Fruit fly (Drosophila melanogaster) whole organism, embryonic: ENCODE data around the gene CG13056.

ENCODE experiments used
- ATbp ChIP-seq: fragments of 200-800 bp; sonication (Bioruptor generic); optimal IDR thresholded peaks from 2 replicates; lab custom pipeline; 2017; ENCODE audit warnings: missing biosample characterization, mild to moderate bottlenecking, missing genetic modification characterization, missing genetic modification reagents
- Awh ChIP-seq: fragments of 200-800 bp; sonication (Bioruptor generic); IDR thresholded peaks from 2 replicates; pipeline ENCODE4, ENCODE4 v1.3.6; 2022; ENCODE audit warnings: missing biosample characterization, missing genetic modification characterization
- BtbVII ChIP-seq: fragments of 200-800 bp; sonication (Bioruptor generic); optimal IDR thresholded peaks from 3 replicates; lab custom pipeline; 2017; ENCODE audit warnings: missing biosample characterization, mild to moderate bottlenecking, missing genetic modification characterization
- CG10147 ChIP-seq: fragments of 200-800 bp; sonication (Bioruptor generic); optimal IDR thresholded peaks from 2 replicates; lab custom pipeline; 2019; ENCODE audit warnings: missing biosample characterization, mild to moderate bottlenecking, missing genetic modification characterization, moderate library complexity
- CG10274 ChIP-seq: fragments of 200-800 bp; sonication (Bioruptor generic); optimal IDR thresholded peaks from 3 replicates; lab custom pipeline; 2017; ENCODE audit warnings: missing biosample characterization, mild to moderate bottlenecking, missing genetic modification characterization
- CG10366 ChIP-seq: fragments of 200-800 bp; sonication (Bioruptor generic); IDR thresholded peaks from 2 replicates; pipeline ENCODE4 v1.3.6; 2022; ENCODE audit warnings: missing biosample characterization, missing genetic modification characterization
- CG12942 ChIP-seq: fragments of 200-800 bp; sonication (Bioruptor generic); optimal IDR thresholded peaks from 3 replicates; lab custom pipeline; 2016; ENCODE audit warnings: missing biosample characterization, missing genetic modification characterization
- CG13296 ChIP-seq: fragments of 200-800 bp; sonication (Bioruptor generic); optimal IDR thresholded peaks from 3 replicates; lab custom pipeline; 2018; ENCODE audit warnings: missing biosample characterization, mild to moderate bottlenecking, missing genetic modification characterization
- CG14667 ChIP-seq: fragments of 200-800 bp; sonication (Bioruptor generic); IDR thresholded peaks from 2 replicates; pipeline ENCODE4 v1.3.6; 2022; ENCODE audit warnings: missing biosample characterization, missing genetic modification characterization
- CG16813 ChIP-seq: fragments of 200-800 bp; sonication (Bioruptor generic); IDR thresholded peaks from 3 replicates; pipeline ENCODE4 v1.3.6; 2022; ENCODE audit warnings: missing biosample characterization, missing genetic modification characterization; ENCODE audit not compliant: partially characterized antibody
- CG17361 ChIP-seq: fragments of 200-800 bp; sonication (Bioruptor generic); IDR thresholded peaks from 3 replicates; pipeline ENCODE4 v1.3.6; 2022; ENCODE audit warnings: missing biosample characterization, missing genetic modification characterization
- CG17802 ChIP-seq: fragments of 200-800 bp; sonication (Bioruptor generic); optimal IDR thresholded peaks from 2 replicates; lab custom pipeline; 2018; ENCODE audit warnings: missing biosample characterization, mild to moderate bottlenecking, missing genetic modification characterization, moderate library complexity
- CG2120 ChIP-seq: fragments of 200-800 bp; sonication (Bioruptor generic); optimal IDR thresholded peaks from 3 replicates; lab custom pipeline; 2016; ENCODE audit warnings: missing biosample characterization, missing genetic modification characterization
- CG34224 ChIP-seq: fragments of 200-800 bp; sonication (Bioruptor generic); IDR thresholded peaks from 3 replicates; pipeline ENCODE4 v1.3.6; 2022; ENCODE audit warnings: missing biosample characterization, missing genetic modification characterization; ENCODE audit not compliant: partially characterized antibody
- CG34376 ChIP-seq: fragments of 200-800 bp; sonication (Bioruptor generic); optimal IDR thresholded peaks from 2 replicates; lab custom pipeline; 2018; ENCODE audit warnings: missing biosample characterization, mild to moderate bottlenecking, missing genetic modification characterization
- CG3726 ChIP-seq: fragments of 200-800 bp; sonication (Bioruptor generic); IDR thresholded peaks from 3 replicates; pipeline ENCODE4, ENCODE4 v1.3.6; 2022; ENCODE audit warnings: missing biosample characterization, missing genetic modification characterization
- CG5245 ChIP-seq: fragments of 200-800 bp; sonication (Bioruptor generic); optimal IDR thresholded peaks from 3 replicates; lab custom pipeline; 2016; ENCODE audit warnings: missing biosample characterization, missing genetic modification characterization
- CG6272 ChIP-seq: fragments of 200-800 bp; sonication (Bioruptor generic); IDR thresholded peaks from 2 replicates; pipeline ENCODE4 v1.3.6; 2022; ENCODE audit warnings: missing biosample characterization, missing genetic modification characterization
- CG6654 ChIP-seq: fragments of 200-800 bp; sonication (Bioruptor generic); optimal IDR thresholded peaks from 2 replicates; lab custom pipeline; 2017; ENCODE audit warnings: missing biosample characterization, mild to moderate bottlenecking, missing genetic modification characterization
- CG7556 ChIP-seq: fragments of 200-800 bp; sonication (Bioruptor generic); optimal IDR thresholded peaks from 2 replicates; lab custom pipeline; 2017; ENCODE audit warnings: missing biosample characterization, mild to moderate bottlenecking, missing genetic modification characterization
- CG8359 ChIP-seq: fragments of 200-800 bp; sonication (Bioruptor generic); optimal IDR thresholded peaks from 2 replicates; lab custom pipeline; 2017; ENCODE audit warnings: missing biosample characterization, mild to moderate bottlenecking, missing genetic modification characterization, borderline replicate concordance
- CG9437 ChIP-seq: fragments of 200-800 bp; sonication (Bioruptor generic); optimal IDR thresholded peaks from 2 replicates; lab custom pipeline; 2018; ENCODE audit warnings: missing biosample characterization, mild to moderate bottlenecking, missing genetic modification characterization
- CG9609 ChIP-seq: fragments of 200-800 bp; sonication (Bioruptor generic); optimal IDR thresholded peaks from 3 replicates; lab custom pipeline; 2016; ENCODE audit warnings: missing biosample characterization, missing genetic modification characterization
- CG9817 ChIP-seq: fragments of 200-800 bp; sonication (Bioruptor generic); optimal IDR thresholded peaks from 2 replicates; lab custom pipeline; 2018; ENCODE audit warnings: missing biosample characterization, mild to moderate bottlenecking, missing genetic modification characterization, moderate library complexity
- CHES-1-like ChIP-seq: fragments of 200-800 bp; sonication (Bioruptor generic); optimal IDR thresholded peaks from 2 replicates; lab custom pipeline; 2016; ENCODE audit warnings: missing biosample characterization, missing genetic modification characterization
- Camta ChIP-seq: fragments of 200-800 bp; sonication (Bioruptor generic); optimal IDR thresholded peaks from 2 replicates; lab custom pipeline; 2016; ENCODE audit warnings: missing biosample characterization, missing genetic modification characterization
- H2.0 ChIP-seq: fragments of 200-800 bp; sonication (Bioruptor generic); IDR thresholded peaks from 2 replicates; pipeline ENCODE4 v1.3.6; 2022; ENCODE audit warnings: missing biosample characterization, missing genetic modification characterization
- HLH54F ChIP-seq: fragments of 200-800 bp; sonication (Bioruptor generic); optimal IDR thresholded peaks from 3 replicates; lab custom pipeline; 2016; ENCODE audit warnings: missing biosample characterization, missing genetic modification characterization
- Lhr ChIP-seq: fragments of 200-800 bp; sonication (Bioruptor generic); optimal IDR thresholded peaks from 3 replicates; lab custom pipeline; 2017; ENCODE audit warnings: mild to moderate bottlenecking, missing biosample characterization, missing genetic modification reagents, missing genetic modification characterization
- MESR4 ChIP-seq: fragments of 200-800 bp; sonication (Bioruptor generic); optimal IDR thresholded peaks from 2 replicates; lab custom pipeline; 2018; ENCODE audit warnings: missing biosample characterization, mild to moderate bottlenecking, missing genetic modification characterization, moderate library complexity
- MTF-1 ChIP-seq: fragments of 200-800 bp; sonication (Bioruptor generic); optimal IDR thresholded peaks from 2 replicates; lab custom pipeline; 2018; ENCODE audit warnings: missing biosample characterization, mild to moderate bottlenecking, missing genetic modification characterization, borderline replicate concordance
- NFAT ChIP-seq: fragments of 200-800 bp; sonication (Bioruptor generic); IDR thresholded peaks from 2 replicates; pipeline ENCODE4 v1.3.6; 2022; ENCODE audit warnings: missing biosample characterization, missing genetic modification characterization
- NfI ChIP-seq: fragments of 200-800 bp; sonication (Bioruptor generic); optimal IDR thresholded peaks from 3 replicates; lab custom pipeline; 2018; ENCODE audit warnings: missing biosample characterization, mild to moderate bottlenecking, missing genetic modification characterization, moderate library complexity
- Oaz ChIP-seq: fragments of 200-800 bp; sonication (Bioruptor generic); IDR thresholded peaks from 2 replicates; pipeline ENCODE4 v1.3.6; 2022; ENCODE audit warnings: missing biosample characterization, missing genetic modification characterization
- Oli ChIP-seq: fragments of 200-800 bp; sonication (Bioruptor generic); optimal IDR thresholded peaks from 2 replicates; lab custom pipeline; 2018; ENCODE audit warnings: missing biosample characterization, mild to moderate bottlenecking, missing genetic modification characterization, moderate library complexity
- ase ChIP-seq: fragments of 200-800 bp; sonication (Bioruptor generic); IDR thresholded peaks from 3 replicates; pipeline ENCODE4 v1.3.6; 2022; ENCODE audit warnings: missing biosample characterization, missing genetic modification characterization
- bab2 ChIP-seq: fragments of 200-800 bp; sonication (Bioruptor generic); optimal IDR thresholded peaks from 2 replicates; lab custom pipeline; 2016; ENCODE audit warnings: missing biosample characterization, missing genetic modification characterization
- cas ChIP-seq: fragments of 200-800 bp; sonication (Bioruptor generic); IDR thresholded peaks from 2 replicates; pipeline ENCODE4 v1.3.6; 2022; ENCODE audit warnings: missing biosample characterization, missing genetic modification characterization
- da ChIP-seq: fragments of 200-800 bp; sonication (Bioruptor generic); optimal IDR thresholded peaks from 2 replicates; lab custom pipeline; 2016; ENCODE audit warnings: missing biosample characterization, missing genetic modification characterization
- dati ChIP-seq: fragments of 200-800 bp; sonication (Bioruptor generic); IDR thresholded peaks from 2 replicates; pipeline ENCODE4 v1.3.6; 2022; ENCODE audit warnings: missing biosample characterization, missing genetic modification characterization
- dimm ChIP-seq: fragments of 200-800 bp; sonication (Bioruptor generic); IDR thresholded peaks from 2 replicates; pipeline ENCODE4 v1.3.6; 2022; ENCODE audit warnings: missing biosample characterization, missing genetic modification characterization
- gcm ChIP-seq: fragments of 200-800 bp; sonication (Bioruptor generic); optimal IDR thresholded peaks from 2 replicates; lab custom pipeline; 2019; ENCODE audit warnings: missing biosample characterization, mild to moderate bottlenecking, missing genetic modification characterization, moderate library complexity
- gsb ChIP-seq: fragments of 200-800 bp; sonication (Bioruptor generic); IDR thresholded peaks from 2 replicates; pipeline ENCODE4 v1.3.6; 2022; ENCODE audit warnings: missing biosample characterization, missing genetic modification characterization
- hb ChIP-seq: fragments of 200-800 bp; sonication (Bioruptor generic); IDR thresholded peaks from 3 replicates; pipeline ENCODE4 v1.3.6; 2022; ENCODE audit warnings: missing biosample characterization, missing genetic modification characterization; ENCODE audit not compliant: partially characterized antibody
- otp ChIP-seq: fragments of 200-800 bp; sonication (Bioruptor generic); IDR thresholded peaks from 3 replicates; pipeline ENCODE4, ENCODE4 v1.3.6; 2022; ENCODE audit warnings: missing biosample characterization, missing genetic modification characterization
- sim ChIP-seq: fragments of 200-800 bp; sonication (Bioruptor generic); IDR thresholded peaks from 2 replicates; pipeline ENCODE4 v1.3.6; 2022; ENCODE audit warnings: missing biosample characterization, missing genetic modification characterization
- tgo ChIP-seq: fragments of 200-800 bp; sonication (Bioruptor generic); IDR thresholded peaks from 3 replicates; pipeline ENCODE4 v1.3.6; 2022; ENCODE audit warnings: missing biosample characterization, missing genetic modification characterization
- toy ChIP-seq: fragments of 200-800 bp; sonication (Bioruptor generic); IDR thresholded peaks from 2 replicates; pipeline ENCODE4 v1.3.6; 2022; ENCODE audit warnings: missing biosample characterization, missing genetic modification characterization
- unc-4 ChIP-seq: fragments of 200-800 bp; sonication (Bioruptor generic); IDR thresholded peaks from 2 replicates; pipeline ENCODE4 v1.3.6; 2022; ENCODE audit warnings: missing biosample characterization, missing genetic modification characterization; ENCODE audit not compliant: partially characterized antibody
- wor ChIP-seq: fragments of 200-800 bp; sonication (Bioruptor generic); IDR thresholded peaks from 2 replicates; pipeline ENCODE4 v1.3.6; 2022; ENCODE audit warnings: missing biosample characterization, missing genetic modification characterization

CG13056 gene

dm6 chr3L:16328207-16328891, 4.8 kb upstream of the CG13056 start, which contains the start of gene CG13058 (continued):
- no peak for TF ChIP-seq MESR4 (GFP tag; lab: Kevin White, UChicago)
- 0 out of 2 replicates have a peak, but pooled peaks have one; percentile 22 for TF ChIP-seq CG14667 (GFP tag; lab: Robert Waterston, UW)
- TF ChIP-seq CG16813 (GFP tag; lab: Robert Waterston, UW), result no peak
- TF ChIP-seq toy (GFP tag; lab: Robert Waterston, UW), result no peak
- peak; percentile 87 for TF ChIP-seq CG10366 (GFP tag; lab: Robert Waterston, UW)
- TF ChIP-seq sim (GFP tag; lab: Robert Waterston, UW), result no peak
- no peak for TF ChIP-seq CG6272 (GFP tag; lab: Robert Waterston, UW)
- peak; percentile 5 for TF ChIP-seq CG10274
- TF ChIP-seq ATbp (GFP tag; lab: Kevin White, UChicago), result no peak
- peak; percentile 60 for TF ChIP-seq CG10147 (GFP tag; lab: Kevin White, UChicago)
- TF ChIP-seq hb (GFP tag; lab: Robert Waterston, UW), result no peak
- no peak for TF ChIP-seq CG34224
- TF ChIP-seq wor (GFP tag; lab: Robert Waterston, UW), result peak; percentile 41; the same call in 1 of the 2 replicates
- TF ChIP-seq CG9609 (GFP tag; lab: Kevin White, UChicago), result peak; percentile 61
- peak; percentile 71 for TF ChIP-seq CG9817
- peak; percentile 81 for TF ChIP-seq H2.0 (GFP tag; lab: Robert Waterston, UW)
- TF ChIP-seq NFAT (GFP tag; lab: Robert Waterston, UW), result no peak
- peak; percentile 45 for TF ChIP-seq CG12942 (GFP tag; lab: Kevin White, UChicago)
- TF ChIP-seq ase (GFP tag; lab: Robert Waterston, UW), result no peak
- TF ChIP-seq CG2120 (GFP tag; lab: Kevin White, UChicago), result peak; percentile 77
- no peak for TF ChIP-seq unc-4 (GFP tag; lab: Robert Waterston, UW)
- no peak for TF ChIP-seq da (GFP tag; lab: Kevin White, UChicago)
- peak; percentile 7 for TF ChIP-seq MTF-1
- TF ChIP-seq gcm, result no peak
- peak; percentile 72 for TF ChIP-seq CG13296
- TF ChIP-seq gsb (GFP tag; lab: Robert Waterston, UW), result peak; percentile 52; the same call in 1 of the 2 replicates
- no peak for TF ChIP-seq cas (GFP tag; lab: Robert Waterston, UW)
- TF ChIP-seq otp, result peak; percentile 71
- TF ChIP-seq CG3726 (GFP tag; lab: Robert Waterston, UW), result no peak
- peak; percentile 3 for TF ChIP-seq CG34376
- TF ChIP-seq dimm (GFP tag; lab: Robert Waterston, UW), result peak; percentile 23; the same call in 1 of the 2 replicates
- no peak for TF ChIP-seq CG8359 (GFP tag; lab: Kevin White, UChicago)
- peak; percentile 50 for TF ChIP-seq CG9437 (GFP tag; lab: Kevin White, UChicago)
- TF ChIP-seq NfI (GFP tag; lab: Kevin White, UChicago), result peak; percentile 67
- no peak for TF ChIP-seq Lhr (GFP tag; lab: Kevin White, UChicago)
- TF ChIP-seq CG17802 (tag; lab: Kevin White, UChicago), result no peak
- TF ChIP-seq CG17361 (GFP tag; lab: Robert Waterston, UW), result peak; percentile 60; the same call in 2 of the 3 replicates
- no peak for TF ChIP-seq Awh (GFP tag; lab: Robert Waterston, UW)
- TF ChIP-seq CG5245 (GFP tag; lab: Kevin White, UChicago), result peak; percentile 21
- TF ChIP-seq BtbVII, result peak; percentile 51
- peak; percentile 64 for TF ChIP-seq HLH54F
- TF ChIP-seq CG6654 (GFP tag; lab: Kevin White, UChicago), result no peak
- TF ChIP-seq Oli (tag; lab: Kevin White, UChicago), result peak; percentile 74
- peak; percentile 66 for TF ChIP-seq Oaz (GFP tag; lab: Robert Waterston, UW)
- no peak for TF ChIP-seq Camta (GFP tag; lab: Kevin White, UChicago)
- peak; percentile 52; the same call in 2 of the 3 replicates for TF ChIP-seq tgo (GFP tag; lab: Robert Waterston, UW)
- TF ChIP-seq CHES-1-like, result peak; percentile 59
- TF ChIP-seq bab2 (GFP tag; lab: Kevin White, UChicago), result no peak
- peak; percentile 69 for TF ChIP-seq CG7556
- TF ChIP-seq dati (GFP tag; lab: Robert Waterston, UW), result no peak
